Worm (Caenorhabditis elegans) whole organism, L1 larva: Measurements from ENCODE around the gene dpy-23.

Experiments
- dpl-1 ChIP-seq, 3 experiments: fragments of 150-350 bp in 2 of 3; sonication (generic microtip) in 1 of 3; optimal IDR thresholded peaks; 2 replicates each; lab custom pipeline; 2014 to 2017; ENCODE audit warnings: missing biosample characterization in 3 of 3, missing genetic modification characterization in 3 of 3, missing genetic modification reagents in 3 of 3
- jun-1 ChIP-seq: fragments of 150-350 bp; optimal IDR thresholded peaks from 2 replicates; lab custom pipeline; 2014; ENCODE audit warnings: missing biosample characterization, missing genetic modification reagents, missing genetic modification characterization
- mab-9 ChIP-seq: fragments of 200-800 bp; sonication (Bioruptor generic); IDR thresholded peaks from 2 replicates; pipeline ENCODE4 v1.3.6; 2022; ENCODE audit warnings: missing genetic modification reagents, missing genetic modification characterization, missing compliant biosample characterization
- mdl-1 ChIP-seq, 2 experiments: fragments of 150-350 bp; optimal IDR thresholded peaks; 2 replicates each; lab custom pipeline; 2014 to 2017; ENCODE audit warnings: missing biosample characterization in 2 of 2, missing genetic modification characterization in 2 of 2, inconsistent platforms in 1 of 2
- nhr-12 ChIP-seq: sonication (generic microtip); optimal IDR thresholded peaks from 2 replicates; lab custom pipeline; 2017; ENCODE audit warnings: missing biosample characterization, missing genetic modification characterization
- nhr-19 ChIP-seq: fragments of 200-800 bp; sonication (Bioruptor generic); conservative IDR thresholded peaks from 2 replicates; pipeline ENCODE4 v1.3.6; 2022; ENCODE audit warnings: missing genetic modification characterization, missing compliant biosample characterization
- skn-1 ChIP-seq: fragments of 150-350 bp; optimal IDR thresholded peaks from 2 replicates; lab custom pipeline; 2014; ENCODE audit warnings: missing biosample characterization, missing genetic modification characterization
- snpc-4 ChIP-seq: fragments of 150-350 bp; optimal IDR thresholded peaks from 2 replicates; lab custom pipeline; 2014; ENCODE audit warnings: missing biosample characterization, missing genetic modification characterization
- ztf-11 ChIP-seq, 2 experiments: sonication (generic microtip); optimal IDR thresholded peaks; 2 replicates each; lab custom pipeline; 2016 to 2017; ENCODE audit warnings: missing genetic modification characterization in 2 of 2, missing biosample characterization in 1 of 2, missing compliant biosample characterization in 1 of 2

DNA sequence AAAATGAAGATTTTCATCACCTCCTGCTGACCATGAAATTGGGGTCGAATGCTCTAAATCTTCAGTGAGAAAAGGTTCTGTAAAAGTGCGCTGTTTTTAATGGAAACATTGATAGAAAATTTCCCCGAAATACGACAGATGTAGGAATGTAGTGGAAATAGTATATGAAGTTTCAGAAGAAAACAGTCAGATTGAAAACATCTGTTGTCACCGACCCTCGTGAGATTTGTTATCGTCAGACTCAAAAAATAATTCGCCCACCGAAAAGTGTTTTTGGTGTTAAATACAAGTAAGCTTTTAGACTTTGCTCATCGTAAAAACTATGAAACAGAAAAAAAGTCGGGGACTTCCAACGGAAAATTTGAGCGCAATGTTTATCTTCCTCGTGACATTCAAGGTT, 24.3 kb upstream of the dpy-23 start, which contains the start of gene F14H12.8:
- TF ChIP-seq snpc-4 (tag; lab: Kevin White, UChicago): no peak
- TF ChIP-seq jun-1 (tag; lab: Kevin White, UChicago): no peak
- TF ChIP-seq ztf-11 (tag; optimal IDR thresholded peaks at IDR 0.05; lab: Kevin White, UChicago): no peak
- no peak for TF ChIP-seq mab-9 (GFP tag; lab: Robert Waterston, UW)
- no peak for TF ChIP-seq mdl-1 (tag; optimal IDR thresholded peaks at IDR 0.05; lab: Kevin White, UChicago)
- TF ChIP-seq nhr-12 (tag; lab: Kevin White, UChicago): no peak
- TF ChIP-seq dpl-1 (GFP tag; optimal IDR thresholded peaks at IDR 0.05; lab: Kevin White, UChicago): no peak
- no peak for TF ChIP-seq nhr-19 (GFP tag; lab: Robert Waterston, UW)
- no peak for TF ChIP-seq skn-1
